Worm (Caenorhabditis elegans) whole organism, young adult: Measurements from ENCODE around the gene nhr-18.

Experiments
- B0261.1 ChIP-seq: sonication (generic microtip); optimal IDR thresholded peaks from 2 replicates; lab custom pipeline; 2016; ENCODE audit warnings: mild to moderate bottlenecking, missing genetic modification characterization, moderate library complexity, missing compliant biosample characterization
- C06A6.2 ChIP-seq: fragments of 200-800 bp; sonication (Bioruptor generic); conservative IDR thresholded peaks from 2 replicates; pipeline ENCODE4 v1.3.6; 2022; ENCODE audit warnings: missing genetic modification characterization, missing compliant biosample characterization
- F33H1.4 ChIP-seq: fragments of 200-800 bp; sonication (Bioruptor generic); IDR thresholded peaks from 2 replicates; pipeline ENCODE4 v1.3.6; 2022; ENCODE audit warnings: missing genetic modification reagents, missing genetic modification characterization, missing compliant biosample characterization
- dpl-1 ChIP-seq: fragments of 150-350 bp; optimal IDR thresholded peaks from 2 replicates; lab custom pipeline; 2014; ENCODE audit warnings: missing biosample characterization, missing genetic modification reagents, missing genetic modification characterization
- mel-28 ChIP-seq: sonication (generic microtip); optimal IDR thresholded peaks from 2 replicates; lab custom pipeline; 2016; ENCODE audit warnings: borderline replicate concordance, mild to moderate bottlenecking, missing genetic modification characterization, missing compliant biosample characterization
- mxl-1 ChIP-seq: sonication (generic microtip); optimal IDR thresholded peaks from 2 replicates; lab custom pipeline; 2016; ENCODE audit warnings: missing genetic modification characterization, missing compliant biosample characterization

DNA sequence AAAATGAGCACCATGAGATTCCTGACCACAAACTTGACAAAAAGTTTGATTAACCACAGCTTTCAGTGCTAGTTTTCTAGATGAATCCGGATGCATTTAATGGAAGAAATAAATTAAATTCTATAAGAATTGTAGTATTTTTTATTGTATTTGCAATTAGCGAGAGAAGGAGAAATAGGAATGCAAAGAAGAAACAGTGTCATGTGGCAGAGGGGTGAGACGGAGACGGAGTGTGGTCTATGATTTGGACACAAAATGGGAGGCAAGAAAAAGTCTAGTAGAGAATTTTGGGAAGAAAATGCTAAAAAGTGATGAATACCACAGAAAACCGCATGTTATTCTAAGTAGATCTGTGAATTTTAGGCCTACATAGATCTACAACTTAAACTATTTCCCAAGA lies 51.0 kb downstream of the nhr-18 start, which contains the start of gene nhr-59:
- no peak for TF ChIP-seq mxl-1 (tag; lab: Kevin White, UChicago)
- TF ChIP-seq mel-28 (tag; lab: Kevin White, UChicago), result no peak
- TF ChIP-seq B0261.1, result no peak
- TF ChIP-seq dpl-1 (GFP tag; lab: Kevin White, UChicago), result no peak
- no peak for TF ChIP-seq C06A6.2 (GFP tag; lab: Robert Waterston, UW)
- no peak for TF ChIP-seq F33H1.4 (GFP tag; lab: Robert Waterston, UW)
